Fruit fly (Drosophila melanogaster): ENCODE measurements around the gene CG32219.

CG32219 gene

DNA sequence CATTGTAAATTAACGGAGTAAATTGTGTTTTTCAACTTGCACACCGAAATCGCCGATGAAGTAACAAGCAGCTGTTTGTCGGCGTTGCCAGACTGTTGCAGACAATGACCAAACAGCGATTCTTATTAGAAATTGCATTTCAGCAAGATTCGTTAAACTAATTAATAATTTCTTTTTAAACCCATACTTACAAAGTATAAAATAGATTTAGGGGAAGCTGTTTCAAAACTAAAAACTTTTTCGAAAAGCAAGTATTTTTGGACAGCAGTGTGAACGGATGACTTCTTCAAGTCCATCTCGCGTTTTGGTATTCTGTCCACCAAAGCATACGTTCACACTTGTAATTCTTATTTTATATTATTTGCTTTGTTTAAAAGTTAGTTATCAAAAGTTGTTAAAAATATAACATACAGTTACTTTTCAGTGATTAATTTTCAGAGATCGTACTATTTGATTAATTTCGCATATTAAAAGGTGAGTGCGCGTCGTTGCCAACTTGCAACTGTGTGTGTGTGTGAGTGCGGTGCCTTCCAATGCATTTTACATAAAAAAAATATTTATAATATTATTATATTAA, 22.4 kb downstream of the CG32219 start, which contains the start of the genes CG8004 and RhoGDI (continued):
- TF ChIP-seq sima (GFP tag; optimal IDR thresholded peaks at IDR 0.05) (no peak), Hsf (GFP tag; optimal IDR thresholded peaks at IDR 0.05) (peak; percentile 80), Ravus (GFP tag; IDR thresholded peaks at IDR 0.05) (no peak), CG16779 (GFP tag; IDR thresholded peaks at IDR 0.05) (no peak), nerfin-1 (tag; optimal IDR thresholded peaks at IDR 0.05) (no peak), ttk (GFP tag; IDR thresholded peaks at IDR 0.05) (0 out of 2 replicates have a peak, but pooled peaks have one; percentile 43), CG2199 (GFP tag; IDR thresholded peaks at IDR 0.05) (no peak), CG1233 (GFP tag; optimal IDR thresholded peaks at IDR 0.05) (no peak), fd96Cb (tag; optimal IDR thresholded peaks at IDR 0.05) (peak; percentile 53), PHDP (tag; optimal IDR thresholded peaks at IDR 0.05) (peak; percentile 66), chif (GFP tag; optimal IDR thresholded peaks at IDR 0.05) (peak; percentile 12 to 64), GATAe (GFP tag; conservative IDR thresholded peaks at IDR 0.05) (no peak), CG7839 (tag; optimal IDR thresholded peaks at IDR 0.05) (peak; percentile 60), YL-1 (GFP tag; optimal IDR thresholded peaks at IDR 0.05) (peak; percentile 65), HLHmδ (GFP tag; optimal IDR thresholded peaks at IDR 0.05) (no peak), gem (tag; optimal IDR thresholded peaks at IDR 0.05) (peak; percentile 81), cas (GFP tag; IDR thresholded peaks at IDR 0.05) (no peak), CG17186 (GFP tag; optimal IDR thresholded peaks at IDR 0.05) (peak; percentile 44), so (GFP tag; IDR thresholded peaks at IDR 0.05) (no peak), CG17359 (tag; optimal IDR thresholded peaks at IDR 0.05) (peak; percentile 65)

dm6 chr3L:19924771-19925304, 26.1 kb downstream of the CG32219 start, which contains the start of gene Grasp65:
TSS of gene Grasp65 (plus strand) at chr3L:19924943.
- no peak for TF ChIP-seq CG10654 (GFP tag; optimal IDR thresholded peaks at IDR 0.05)
- TF ChIP-seq CG6175 (GFP tag; IDR thresholded peaks at IDR 0.05): no peak
- peak; percentile 39 for TF ChIP-seq CG12659 (GFP tag; optimal IDR thresholded peaks at IDR 0.05)
- TF ChIP-seq stwl (tag; optimal IDR thresholded peaks at IDR 0.05): peak; percentile 21
- TF ChIP-seq tx (GFP tag; optimal IDR thresholded peaks at IDR 0.05): no peak
- TF ChIP-seq CG1792 (GFP tag; optimal IDR thresholded peaks at IDR 0.05): no peak
- peak; percentile 45 for TF ChIP-seq nom (GFP tag; optimal IDR thresholded peaks at IDR 0.05)
- no peak for TF ChIP-seq Drgx (GFP tag; IDR thresholded peaks at IDR 0.05)
- peak; percentile 26; the same call in 1 of the 2 replicates for TF ChIP-seq slbo (GFP tag; IDR thresholded peaks at IDR 0.05)
- TF ChIP-seq D19A (tag; optimal IDR thresholded peaks at IDR 0.05): peak; percentile 21
- peak; percentile 18 for TF ChIP-seq Fer1 (GFP tag; optimal IDR thresholded peaks at IDR 0.05)
- TF ChIP-seq Chrac-16 (GFP tag; optimal IDR thresholded peaks at IDR 0.05): no peak
- peak; percentile 63 to 92 for TF ChIP-seq insv (GFP tag; optimal IDR thresholded peaks at IDR 0.05)
- peak; percentile 39 for TF ChIP-seq CG15514 (GFP tag; optimal IDR thresholded peaks at IDR 0.05)
- TF ChIP-seq pzg (GFP tag; optimal IDR thresholded peaks at IDR 0.05): peak; percentile 66
- no peak for TF ChIP-seq ATbp (GFP tag; optimal IDR thresholded peaks at IDR 0.05)
- no peak for TF ChIP-seq E2f1 (GFP tag; IDR thresholded peaks at IDR 0.05)
- no peak for TF ChIP-seq Max (GFP tag; optimal IDR thresholded peaks at IDR 0.05)
- TF ChIP-seq CG9437 (GFP tag; optimal IDR thresholded peaks at IDR 0.05): no peak
- 0 out of 2 replicates have a peak, but pooled peaks have one; percentile 14 for TF ChIP-seq CG17328 (GFP tag; IDR thresholded peaks at IDR 0.05)
- TF ChIP-seq MESR4 (GFP tag; optimal IDR thresholded peaks at IDR 0.05): peak; percentile 97
- TF ChIP-seq CG10147 (GFP tag; optimal IDR thresholded peaks at IDR 0.05): peak; percentile 28
- TF ChIP-seq CG30020 (tag; optimal IDR thresholded peaks at IDR 0.05): peak; percentile 21
- peak; percentile 32 for TF ChIP-seq tap (tag; optimal IDR thresholded peaks at IDR 0.05)
- TF ChIP-seq Dek (tag; optimal IDR thresholded peaks at IDR 0.05): peak; percentile 32
- peak; percentile 14 for TF ChIP-seq Meics (GFP tag; optimal IDR thresholded peaks at IDR 0.05)
- no peak for TF ChIP-seq hkb (optimal IDR thresholded peaks at IDR 0.05)
- 0 out of 2 replicates have a peak, but pooled peaks have one; percentile 15 for TF ChIP-seq hkb (GFP tag; IDR thresholded peaks at IDR 0.05)
- TF ChIP-seq HmgZ (tag; optimal IDR thresholded peaks at IDR 0.05): peak; percentile 53
- TF ChIP-seq CG11247 (GFP tag; IDR thresholded peaks at IDR 0.05): no peak

All from whole organism, embryonic.